Worm (Caenorhabditis elegans) whole organism, L1 larva: Measurements from ENCODE around the gene ZK105.12.

Source experiments
- ceh-63 ChIP-seq: fragments of 200-800 bp; sonication (Bioruptor generic); optimal IDR thresholded peaks from 2 replicates; lab custom pipeline; 2018; ENCODE audit warnings: mild to moderate bottlenecking, missing genetic modification characterization, missing compliant biosample characterization
- elt-2 ChIP-seq: sonication (generic microtip); optimal IDR thresholded peaks from 2 replicates; lab custom pipeline; 2016; ENCODE audit warnings: missing genetic modification characterization, mild to moderate bottlenecking, inconsistent platforms, missing compliant biosample characterization, missing genetic modification reagents
- irx-1 ChIP-seq: sonication (generic microtip); optimal IDR thresholded peaks from 2 replicates; lab custom pipeline; 2016; ENCODE audit warnings: missing genetic modification characterization, missing compliant biosample characterization
- lin-14 ChIP-seq: fragments of 200-800 bp; sonication (Bioruptor generic); optimal IDR thresholded peaks from 2 replicates; lab custom pipeline; 2018; ENCODE audit warnings: mild to moderate bottlenecking, missing genetic modification characterization, moderate library complexity, missing compliant biosample characterization
- nhr-28 ChIP-seq: fragments of 150-350 bp; optimal IDR thresholded peaks from 2 replicates; lab custom pipeline; 2014; ENCODE audit warnings: missing biosample characterization, missing genetic modification characterization
- nhr-76 ChIP-seq: sonication (generic microtip); optimal IDR thresholded peaks from 2 replicates; lab custom pipeline; 2017; ENCODE audit warnings: missing biosample characterization, missing genetic modification characterization
- nhr-77 ChIP-seq: fragments of 150-350 bp; optimal IDR thresholded peaks from 2 replicates; lab custom pipeline; 2014; ENCODE audit warnings: missing biosample characterization, missing genetic modification characterization
- pag-3 ChIP-seq: sonication (generic microtip); optimal IDR thresholded peaks from 2 replicates; lab custom pipeline; 2017; ENCODE audit warnings: missing genetic modification characterization, mild to moderate bottlenecking, missing compliant biosample characterization, antibody characterized with exemption, borderline replicate concordance; ENCODE audit not compliant: insufficient read depth
- skn-1 ChIP-seq: fragments of 150-350 bp; optimal IDR thresholded peaks from 2 replicates; lab custom pipeline; 2014; ENCODE audit warnings: missing biosample characterization, missing genetic modification characterization
- sup-37 ChIP-seq: fragments of 200-800 bp; sonication (Bioruptor generic); optimal IDR thresholded peaks from 2 replicates; lab custom pipeline; 2018; ENCODE audit warnings: mild to moderate bottlenecking, missing genetic modification characterization, missing compliant biosample characterization

- TF ChIP-seq elt-2 (tag; lab: Kevin White, UChicago): no peak
- no peak for TF ChIP-seq lin-14 (GFP tag; lab: Kevin White, UChicago)
- no peak for TF ChIP-seq nhr-76
- TF ChIP-seq pag-3 (tag; lab: Kevin White, UChicago): no peak
- no peak for TF ChIP-seq irx-1
- TF ChIP-seq sup-37 (GFP tag; lab: Kevin White, UChicago): no peak
- no peak for TF ChIP-seq skn-1 (tag; lab: Kevin White, UChicago)
- TF ChIP-seq nhr-28 (tag; lab: Kevin White, UChicago): no peak
- TF ChIP-seq ceh-63 (GFP tag; lab: Kevin White, UChicago): no peak
- TF ChIP-seq nhr-77 (tag; lab: Kevin White, UChicago): no peak
These were observed at the start of gene ZK105.12 for ce11 chrV:7716034-7716433.
